Worm (Caenorhabditis elegans) whole organism, L1 larva: ENCODE measurements around the gene Y45F10C.2.

Source experiments
- aha-1 ChIP-seq: fragments of 150-350 bp; optimal IDR thresholded peaks from 2 replicates; lab custom pipeline; 2014; ENCODE audit warnings: missing biosample characterization, missing genetic modification characterization
- alr-1 ChIP-seq: fragments of 200-800 bp; sonication (Bioruptor generic); optimal IDR thresholded peaks from 2 replicates; lab custom pipeline; 2018; ENCODE audit warnings: borderline replicate concordance, mild to moderate bottlenecking, missing genetic modification characterization, missing compliant biosample characterization
- aly-2 ChIP-seq: fragments of 150-350 bp; optimal IDR thresholded peaks from 2 replicates; lab custom pipeline; 2014; ENCODE audit warnings: missing biosample characterization, missing genetic modification characterization
- blmp-1 ChIP-seq: fragments of 150-350 bp; optimal IDR thresholded peaks from 2 replicates; lab custom pipeline; 2014; ENCODE audit warnings: missing biosample characterization, missing genetic modification characterization
- ceh-63 ChIP-seq: fragments of 200-800 bp; sonication (Bioruptor generic); optimal IDR thresholded peaks from 2 replicates; lab custom pipeline; 2018; ENCODE audit warnings: mild to moderate bottlenecking, missing genetic modification characterization, missing compliant biosample characterization
- ceh-88 ChIP-seq: fragments of 200-800 bp; sonication (Bioruptor generic); IDR thresholded peaks from 2 replicates; pipeline ENCODE4 v1.3.6; 2022; ENCODE audit warnings: missing genetic modification characterization, missing compliant biosample characterization
- efl-1 ChIP-seq, 4 experiments: fragments of 150-350 bp; optimal IDR thresholded peaks in 3 of 4; peaks in 1 of 4; 1 replicate in 1 of 4; 2 replicates in 3 of 4; lab custom pipeline; 2014; ENCODE audit warnings: missing biosample characterization in 2 of 4, missing genetic modification characterization in 2 of 4, missing genetic modification reagents in 2 of 4
- egl-13 ChIP-seq: sonication (generic microtip); optimal IDR thresholded peaks from 2 replicates; lab custom pipeline; 2016; ENCODE audit warnings: missing genotype, missing genetic modification reagents, missing genetic modification characterization, missing compliant biosample characterization
- elt-3 ChIP-seq, 6 experiments: fragments of 150-350 bp in 1 of 6; sonication (generic microtip); optimal IDR thresholded peaks; 2 replicates each; lab custom pipeline; 2017 to 2018; ENCODE audit warnings: missing biosample characterization in 6 of 6, missing genetic modification characterization in 6 of 6, inconsistent platforms in 1 of 6
- grh-1 ChIP-seq: fragments of 200-800 bp; sonication (Bioruptor generic); IDR thresholded peaks from 2 replicates; pipeline ENCODE4 v1.3.6; 2022; ENCODE audit warnings: missing genetic modification reagents, missing genetic modification characterization, missing compliant biosample characterization
- hlh-17 ChIP-seq: fragments of 200-800 bp; sonication (Bioruptor generic); optimal IDR thresholded peaks from 2 replicates; lab custom pipeline; 2018; ENCODE audit warnings: missing genetic modification characterization, mild to moderate bottlenecking, missing compliant biosample characterization, moderate library complexity, borderline replicate concordance
- hpl-2 ChIP-seq: fragments of 150-350 bp; optimal IDR thresholded peaks from 2 replicates; lab custom pipeline; 2014; ENCODE audit warnings: missing biosample characterization, missing genetic modification reagents, missing genetic modification characterization
- irx-1 ChIP-seq: sonication (generic microtip); optimal IDR thresholded peaks from 2 replicates; lab custom pipeline; 2016; ENCODE audit warnings: missing genetic modification characterization, missing compliant biosample characterization
- lin-13 ChIP-seq: fragments of 150-350 bp; optimal IDR thresholded peaks from 2 replicates; lab custom pipeline; 2014; ENCODE audit warnings: missing biosample characterization, missing genetic modification reagents, missing genetic modification characterization
- lin-14 ChIP-seq: fragments of 200-800 bp; sonication (Bioruptor generic); optimal IDR thresholded peaks from 2 replicates; lab custom pipeline; 2018; ENCODE audit warnings: mild to moderate bottlenecking, missing genetic modification characterization, moderate library complexity, missing compliant biosample characterization
- lin-35 ChIP-seq, 2 experiments: fragments of 150-350 bp; optimal IDR thresholded peaks; 2 replicates each; lab custom pipeline; 2014; ENCODE audit warnings: missing biosample characterization in 2 of 2, missing genetic modification characterization in 2 of 2, missing genetic modification reagents in 2 of 2
- lin-39 ChIP-seq: fragments of 150-350 bp; optimal IDR thresholded peaks from 2 replicates; lab custom pipeline; 2014; ENCODE audit warnings: missing biosample characterization, missing genetic modification reagents, missing genetic modification characterization
- lir-3 ChIP-seq: sonication (generic microtip); optimal IDR thresholded peaks from 2 replicates; lab custom pipeline; 2016; ENCODE audit warnings: mild to moderate bottlenecking, missing genetic modification characterization, moderate library complexity, missing compliant biosample characterization; ENCODE audit not compliant: poor library complexity
- mab-9 ChIP-seq: fragments of 200-800 bp; sonication (Bioruptor generic); IDR thresholded peaks from 2 replicates; pipeline ENCODE4 v1.3.6; 2022; ENCODE audit warnings: missing genetic modification reagents, missing genetic modification characterization, missing compliant biosample characterization
- mep-1 ChIP-seq: fragments of 150-350 bp; optimal IDR thresholded peaks from 2 replicates; lab custom pipeline; 2014; ENCODE audit warnings: missing biosample characterization, missing genetic modification characterization
- nhr-20 ChIP-seq: sonication (generic microtip); optimal IDR thresholded peaks from 2 replicates; lab custom pipeline; 2016; ENCODE audit warnings: mild to moderate bottlenecking, missing genetic modification characterization, missing compliant biosample characterization
- nhr-28 ChIP-seq: fragments of 150-350 bp; optimal IDR thresholded peaks from 2 replicates; lab custom pipeline; 2014; ENCODE audit warnings: missing biosample characterization, missing genetic modification characterization
- nhr-47 ChIP-seq: sonication (generic microtip); optimal IDR thresholded peaks from 2 replicates; lab custom pipeline; 2016; ENCODE audit warnings: mild to moderate bottlenecking, missing genetic modification characterization, moderate library complexity, missing compliant biosample characterization
- nhr-71 ChIP-seq: sonication (generic microtip); optimal IDR thresholded peaks from 2 replicates; lab custom pipeline; 2016; ENCODE audit warnings: mild to moderate bottlenecking, missing genetic modification characterization, moderate library complexity, missing compliant biosample characterization
- nhr-84 ChIP-seq: sonication (generic microtip); optimal IDR thresholded peaks from 2 replicates; lab custom pipeline; 2017; ENCODE audit warnings: missing biosample characterization, missing genetic modification characterization
- nhr-85 ChIP-seq: sonication (generic microtip); peaks from one replicate; lab custom pipeline; 2016; ENCODE audit warnings: missing genetic modification characterization, inconsistent platforms, missing compliant biosample characterization
- skn-1 ChIP-seq: fragments of 150-350 bp; optimal IDR thresholded peaks from 2 replicates; lab custom pipeline; 2014; ENCODE audit warnings: missing biosample characterization, missing genetic modification characterization
- snpc-4 ChIP-seq: fragments of 150-350 bp; optimal IDR thresholded peaks from 2 replicates; lab custom pipeline; 2014; ENCODE audit warnings: missing biosample characterization, missing genetic modification characterization
- tbx-2 ChIP-seq: sonication (generic microtip); optimal IDR thresholded peaks from 2 replicates; lab custom pipeline; 2016; ENCODE audit warnings: missing genetic modification characterization, missing compliant biosample characterization
- unc-130 ChIP-seq: fragments of 150-350 bp; optimal IDR thresholded peaks from 2 replicates; lab custom pipeline; 2017; ENCODE audit warnings: missing biosample characterization, missing genetic modification characterization, inconsistent platforms
- vab-15 ChIP-seq: sonication (generic microtip); optimal IDR thresholded peaks from 2 replicates; lab custom pipeline; 2017; ENCODE audit warnings: missing genotype, mild to moderate bottlenecking, missing genetic modification characterization, missing compliant biosample characterization
- xbp-1 ChIP-seq: sonication (generic microtip); optimal IDR thresholded peaks from 2 replicates; lab custom pipeline; 2016; ENCODE audit warnings: missing genetic modification characterization, missing compliant biosample characterization
- ztf-11 ChIP-seq, 2 experiments: sonication (generic microtip); optimal IDR thresholded peaks; 2 replicates each; lab custom pipeline; 2016 to 2017; ENCODE audit warnings: missing genetic modification characterization in 2 of 2, missing biosample characterization in 1 of 2, missing compliant biosample characterization in 1 of 2

The Y45F10C.2 gene

DNA sequence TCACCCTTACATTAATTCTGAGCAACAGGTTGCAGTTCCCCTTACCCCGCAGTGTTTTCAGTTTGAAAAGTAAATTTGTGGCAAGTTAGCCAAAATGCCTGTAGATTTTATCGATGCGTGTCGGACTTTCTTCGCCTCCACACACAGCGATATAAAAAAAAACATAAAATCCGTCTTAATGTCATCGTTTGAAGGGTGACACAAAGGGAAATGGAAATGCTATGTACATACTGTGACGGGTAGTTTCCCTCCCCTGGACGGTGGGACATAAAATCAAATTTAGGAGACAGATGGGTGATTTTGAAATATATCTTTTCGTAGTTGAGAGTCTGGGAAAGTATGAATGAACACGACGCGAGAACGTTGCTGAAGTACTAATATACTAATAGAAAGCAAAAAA is 30.1 kb upstream of the Y45F10C.2 start (continued):
- TF ChIP-seq nhr-85 (tag; lab: Kevin White, UChicago) (peak; percentile 30), hpl-2 (no peak), blmp-1 (tag; lab: Kevin White, UChicago) (peak; percentile 62), alr-1 (tag; lab: Kevin White, UChicago) (no peak), unc-130 (tag; lab: Kevin White, UChicago) (no peak), lin-35 (GFP tag; optimal IDR thresholded peaks at IDR 0.05; lab: Kevin White, UChicago) (no peak)
- TF ChIP-seq, all 84 proteins: peak for 5

DNA sequence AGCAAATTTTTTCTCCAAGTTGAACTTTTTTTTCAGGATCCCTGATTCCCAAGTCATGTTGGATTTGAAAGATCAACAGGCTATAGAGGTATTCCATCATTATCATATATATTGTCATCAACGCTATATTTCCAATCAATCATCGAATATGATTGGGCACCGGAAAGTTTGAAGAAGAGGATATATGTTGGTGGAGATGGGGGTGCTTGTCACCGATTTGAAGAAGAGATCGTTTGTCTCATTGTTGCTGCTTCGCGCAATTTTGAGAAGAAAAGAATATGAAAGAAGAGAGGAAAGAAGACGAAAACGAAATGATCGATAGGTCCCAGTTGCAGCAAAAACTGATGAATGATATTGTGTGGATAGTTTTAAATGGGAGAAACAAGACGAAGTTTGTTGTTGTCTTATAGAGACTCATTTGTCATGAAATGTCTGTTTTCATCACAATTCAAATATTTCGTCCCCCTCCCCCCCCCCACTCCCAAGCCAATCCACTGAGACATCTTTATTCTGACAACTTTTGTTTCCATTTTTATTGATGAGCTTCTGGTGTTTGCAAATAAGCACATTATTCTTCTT is 26.9 kb upstream of the Y45F10C.2 start, which contains the start of gene T23G4.2:
Gene T23G4.2 (minus strand): TSS at position 255 of the 579 bp plus-strand sequence.
- TF ChIP-seq mab-9 (peak; percentile 88), lin-14 (GFP tag; lab: Kevin White, UChicago) (peak; percentile 75), tbx-2 (tag; lab: Kevin White, UChicago) (no peak), nhr-71 (peak; percentile 28), blmp-1 (tag; lab: Kevin White, UChicago) (peak; percentile 42), lin-39 (peak; percentile 66), ceh-88 (GFP tag; lab: Robert Waterston, UW) (no peak), elt-3 (tag; optimal IDR thresholded peaks at IDR 0.05; lab: Kevin White, UChicago) (no peak)

DNA sequence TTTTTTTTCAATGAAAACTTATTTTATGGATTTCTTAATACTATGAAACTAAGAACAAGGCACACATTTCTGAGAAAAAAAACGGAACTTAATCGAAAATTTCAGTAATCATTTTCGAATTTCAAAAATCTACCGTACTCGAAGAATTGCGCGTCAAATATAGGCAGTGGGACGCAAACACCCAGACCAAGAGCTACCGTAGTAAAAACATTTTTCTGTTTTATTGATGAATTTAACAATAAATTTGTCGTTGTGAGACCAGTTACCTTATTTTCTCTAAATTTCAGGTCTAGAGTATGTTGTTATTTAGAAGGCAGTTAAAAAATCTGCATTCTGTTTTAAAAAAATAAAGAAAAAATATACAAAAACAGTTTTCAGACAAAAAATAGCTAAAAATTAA is 25.2 kb upstream of the Y45F10C.2 start:
- TF ChIP-seq nhr-47 (tag; lab: Kevin White, UChicago), result no peak
- TF ChIP-seq snpc-4 (tag; lab: Kevin White, UChicago), result no peak
- no peak for TF ChIP-seq nhr-28 (tag; lab: Kevin White, UChicago)
- TF ChIP-seq vab-15 (tag; lab: Kevin White, UChicago), result no peak
- no peak for TF ChIP-seq ceh-63
- no peak for TF ChIP-seq egl-13
- TF ChIP-seq mep-1 (tag; lab: Kevin White, UChicago), result no peak
- TF ChIP-seq nhr-20 (tag; lab: Kevin White, UChicago), result no peak
- no peak for TF ChIP-seq lir-3 (tag; lab: Kevin White, UChicago)
- no peak for TF ChIP-seq nhr-84 (tag; lab: Kevin White, UChicago)
- TF ChIP-seq ztf-11 (tag; optimal IDR thresholded peaks at IDR 0.05; lab: Kevin White, UChicago), result no peak
- TF ChIP-seq xbp-1 (tag; lab: Kevin White, UChicago), result no peak

DNA sequence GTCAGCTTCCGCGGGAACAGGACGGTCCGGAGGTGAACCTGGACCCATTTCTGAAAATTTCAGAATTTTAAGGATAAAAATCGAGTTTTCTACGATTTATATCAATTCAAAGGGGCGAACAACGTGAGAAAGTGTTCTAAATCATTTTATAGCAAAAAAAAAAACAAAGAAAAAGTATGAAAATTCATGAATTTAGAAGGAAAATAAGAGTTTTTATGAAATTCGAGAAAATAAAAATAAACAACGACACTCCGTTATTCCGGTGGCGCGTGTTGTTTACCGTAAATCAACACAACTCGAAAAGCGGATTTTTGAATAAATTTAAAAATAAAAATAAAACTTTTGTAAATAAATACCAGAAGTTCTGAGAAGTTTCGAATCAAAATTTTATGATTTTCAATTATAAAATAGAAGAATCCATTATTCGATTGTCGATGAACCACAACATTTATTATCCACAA is 24.5 kb upstream of the Y45F10C.2 start, which contains the start of gene nyn-1:
Gene nyn-1 (minus strand): TSS at position 51 of the 461 bp plus-strand sequence.
- TF ChIP-seq aly-2 (no peak), efl-1 (optimal IDR thresholded peaks at IDR 0.05; lab: Kevin White, UChicago) (peak in 1 of 2 experiments; percentile 13), efl-1 (GFP tag; optimal IDR thresholded peaks at IDR 0.05 in 1 of 2; lab: Kevin White, UChicago) (no peak), lin-13 (no peak)

DNA sequence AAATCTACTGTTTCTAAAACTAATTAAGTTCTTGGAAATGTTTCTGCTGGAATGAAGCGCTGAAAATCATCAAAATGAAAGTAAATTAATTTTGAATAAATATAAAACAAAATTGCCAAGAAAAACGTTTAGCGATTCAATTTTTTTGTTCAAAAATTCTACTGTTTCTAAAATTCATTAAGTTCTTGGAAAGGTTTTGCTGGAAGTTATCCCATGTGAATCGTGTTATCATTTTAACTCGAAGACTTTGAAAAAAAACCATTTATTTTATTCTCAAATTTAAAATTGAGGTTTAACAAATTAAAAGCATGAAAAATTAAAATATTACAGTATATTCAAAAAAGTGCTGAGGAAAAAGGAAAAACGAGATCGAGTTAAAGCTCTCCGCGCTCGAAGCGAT is 22.4 kb upstream of the Y45F10C.2 start:
- TF ChIP-seq vab-15 (tag; lab: Kevin White, UChicago) (no peak), grh-1 (GFP tag; lab: Robert Waterston, UW) (no peak), skn-1 (tag; lab: Kevin White, UChicago) (no peak), ceh-63 (no peak), aha-1 (no peak), irx-1 (tag; lab: Kevin White, UChicago) (no peak), unc-130 (tag; lab: Kevin White, UChicago) (no peak), elt-3 (tag; optimal IDR thresholded peaks at IDR 0.05; lab: Kevin White, UChicago) (no peak), hlh-17 (GFP tag; lab: Kevin White, UChicago) (no peak), nhr-71 (no peak)
